Worm (Caenorhabditis elegans) whole organism, L4/young adult: ENCODE data around the gene efl-1.

Source experiments
- W03F9.2 ChIP-seq: fragments of 150-350 bp; optimal IDR thresholded peaks from 2 replicates; lab custom pipeline; 2014; ENCODE audit warnings: missing biosample characterization, missing genetic modification characterization
- dao-5 ChIP-seq: sonication (generic microtip); optimal IDR thresholded peaks from 2 replicates; lab custom pipeline; 2016; ENCODE audit warnings: missing genotype, missing genetic modification characterization, moderate library complexity, missing compliant biosample characterization
- him-1 ChIP-seq: sonication (generic microtip); optimal IDR thresholded peaks from 2 replicates; lab custom pipeline; 2016; ENCODE audit warnings: missing genotype, missing genetic modification reagents, missing genetic modification characterization, missing compliant biosample characterization

The efl-1 gene

DNA sequence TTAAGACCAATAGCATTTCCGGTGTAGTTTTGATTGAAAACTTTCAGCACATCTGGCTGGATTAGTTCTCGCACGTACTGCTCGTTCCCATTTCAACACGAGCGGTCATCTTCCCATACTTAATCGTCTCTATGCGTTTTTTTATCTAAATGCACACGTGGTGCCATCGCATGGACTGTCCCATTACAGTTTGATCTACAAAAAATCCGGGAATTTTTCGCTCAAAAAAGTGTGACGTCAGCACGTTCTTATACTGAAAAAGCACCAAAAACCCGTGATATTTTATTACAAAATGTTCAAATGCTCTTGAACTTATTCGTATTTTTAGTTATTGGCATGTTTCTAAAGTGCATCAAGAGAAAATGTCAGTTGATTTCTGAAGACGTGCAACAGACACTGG, 43.5 kb downstream of the efl-1 start, which contains the start of gene Y102A5C.4:
Y102A5C.4 (plus strand) TSS at position 301 of the 400 bp plus-strand sequence.
- no peak for TF ChIP-seq dao-5 (tag; lab: Kevin White, UChicago)
- TF ChIP-seq him-1 = no peak
- no peak for TF ChIP-seq W03F9.2 (tag; lab: Kevin White, UChicago)

DNA sequence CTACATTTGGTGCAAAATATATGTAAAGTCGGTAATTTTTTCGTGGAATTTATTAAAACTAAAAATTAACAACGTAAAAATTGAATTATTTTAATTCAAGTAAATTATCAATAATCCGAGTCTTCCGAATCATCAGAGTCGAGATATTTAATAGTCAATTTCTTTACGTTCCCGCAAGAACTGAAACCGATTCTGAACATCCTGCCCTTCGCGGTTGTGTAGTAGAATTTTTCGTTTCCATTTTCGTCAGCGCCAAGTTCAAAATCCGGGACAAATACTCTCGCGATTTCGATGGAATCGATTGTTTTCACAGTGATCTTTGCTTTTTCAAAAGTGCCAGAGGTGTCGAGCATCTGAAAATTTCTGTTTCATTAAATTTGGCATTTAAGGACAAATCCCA, 45.8 kb downstream of the efl-1 start:
- TF ChIP-seq dao-5 (tag; lab: Kevin White, UChicago) (no peak), him-1 (no peak), W03F9.2 (tag; lab: Kevin White, UChicago) (no peak)

DNA sequence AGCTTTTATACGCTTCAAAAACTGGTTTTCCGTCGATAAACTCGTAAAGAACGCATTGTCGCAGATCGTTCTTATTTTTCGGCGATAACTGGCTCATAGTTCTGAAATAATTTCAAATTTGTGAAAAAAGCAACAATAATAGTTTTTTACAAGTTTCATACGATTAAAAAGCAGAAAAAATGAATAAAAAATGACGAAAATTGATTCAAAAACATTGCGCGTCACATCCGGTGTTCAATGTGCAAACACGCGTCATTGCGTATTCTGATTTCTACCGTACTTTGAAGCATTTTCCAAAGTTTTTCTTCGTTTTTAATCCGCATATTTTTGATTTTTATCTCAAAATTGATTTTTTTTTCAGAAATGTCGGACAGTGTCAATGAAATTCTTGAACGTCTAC, 47.1 kb downstream of the efl-1 start, which contains the start of the genes fbxa-206 and Y102A5C.2:
fbxa-206 (minus strand) TSS at position 101 of the 400 bp plus-strand sequence.
Y102A5C.2 (plus strand) TSS at position 354 of the 400 bp plus-strand sequence.
- no peak for TF ChIP-seq him-1
- TF ChIP-seq dao-5 (tag; lab: Kevin White, UChicago) = no peak
- no peak for TF ChIP-seq W03F9.2 (tag; lab: Kevin White, UChicago)

DNA sequence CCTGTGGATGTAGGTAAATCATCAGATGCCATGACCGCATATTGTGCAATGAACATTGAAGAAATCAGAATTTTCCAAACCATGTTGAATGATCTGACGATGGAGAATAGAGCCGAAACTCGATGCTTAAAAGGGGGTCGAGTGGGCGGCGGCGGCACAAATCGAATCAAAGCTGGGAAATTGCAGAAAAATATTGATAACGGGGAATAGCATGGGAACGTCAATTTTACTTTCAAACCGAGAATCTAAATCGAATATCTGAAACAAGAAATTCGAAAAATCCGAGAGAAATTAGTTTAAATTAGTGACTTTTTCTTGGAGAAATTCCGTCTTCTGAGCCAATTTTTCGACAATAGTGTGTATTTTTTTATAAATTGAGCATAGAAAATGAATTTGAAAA, 49.4 kb downstream of the efl-1 start, which contains the start of gene F09C6.10:
F09C6.10 (minus strand) TSS at position 101 of the 400 bp plus-strand sequence.
- TF ChIP-seq W03F9.2 (tag; lab: Kevin White, UChicago) = no peak
- no peak for TF ChIP-seq dao-5 (tag; lab: Kevin White, UChicago)
- no peak for TF ChIP-seq him-1

DNA sequence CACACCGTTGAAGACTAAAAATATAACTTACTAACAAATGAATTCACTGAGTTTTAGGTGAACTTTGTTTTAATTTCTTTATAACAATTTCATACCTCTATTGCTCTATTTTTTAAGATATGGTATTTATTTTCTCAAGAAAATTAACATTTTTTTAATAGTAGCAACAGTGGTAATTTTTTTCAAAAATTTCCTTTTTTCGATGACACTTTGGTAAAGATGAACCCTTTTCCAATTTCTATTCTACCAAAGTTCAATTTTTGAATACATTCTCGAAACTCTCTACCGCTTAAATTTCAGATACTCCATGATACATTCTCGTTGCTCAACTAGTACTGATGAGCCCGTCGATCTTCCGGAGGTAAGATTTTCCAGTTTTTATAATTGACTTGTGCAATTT, 53.5 kb downstream of the efl-1 start, which contains the start of gene nhr-116:
nhr-116 (plus strand) TSS at position 301 of the 400 bp plus-strand sequence.
- TF ChIP-seq him-1 (no peak), W03F9.2 (tag; lab: Kevin White, UChicago) (no peak), dao-5 (tag; lab: Kevin White, UChicago) (no peak)

DNA sequence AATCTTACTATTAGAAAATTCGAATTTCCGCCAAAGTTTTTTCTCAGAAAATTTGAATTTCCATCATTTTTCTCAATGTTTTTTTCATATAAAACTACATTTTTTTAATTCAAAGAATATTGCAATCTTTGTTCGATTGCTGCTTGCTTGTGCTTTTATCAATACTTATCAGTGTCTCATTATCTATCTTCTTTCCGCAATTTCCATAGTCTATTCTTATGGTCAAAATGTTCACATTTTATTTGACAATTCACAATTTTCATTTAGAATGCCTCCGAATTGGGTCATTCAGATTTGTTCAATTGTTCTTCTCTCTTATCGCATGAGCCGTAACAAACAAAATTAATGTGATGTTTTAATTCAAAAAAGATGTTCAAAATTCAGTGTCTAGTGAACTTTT, 54.2 kb downstream of the efl-1 start:
- TF ChIP-seq him-1 (no peak), W03F9.2 (tag; lab: Kevin White, UChicago) (no peak), dao-5 (tag; lab: Kevin White, UChicago) (no peak)

DNA sequence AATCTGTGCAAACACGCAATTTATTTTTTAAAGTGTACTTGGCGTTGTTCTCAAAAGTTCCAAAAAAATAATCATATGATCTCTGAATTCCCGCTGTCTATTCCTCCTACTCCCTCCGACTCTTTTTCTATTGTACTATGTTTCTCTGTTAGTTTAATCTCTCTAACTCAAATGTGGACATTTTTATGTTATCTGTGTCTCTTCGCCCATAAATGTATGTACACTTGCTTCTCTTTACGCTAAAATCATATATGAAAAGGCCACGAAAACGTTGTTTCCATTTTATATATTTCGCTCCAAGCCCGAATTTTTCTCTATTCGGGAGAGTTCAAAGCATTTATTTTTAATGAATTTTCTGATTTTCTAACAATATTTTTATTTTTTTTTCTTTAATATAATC, 54.6 kb downstream of the efl-1 start:
- TF ChIP-seq W03F9.2 (tag; lab: Kevin White, UChicago) = no peak
- no peak for TF ChIP-seq dao-5 (tag; lab: Kevin White, UChicago)
- TF ChIP-seq him-1 = no peak

DNA sequence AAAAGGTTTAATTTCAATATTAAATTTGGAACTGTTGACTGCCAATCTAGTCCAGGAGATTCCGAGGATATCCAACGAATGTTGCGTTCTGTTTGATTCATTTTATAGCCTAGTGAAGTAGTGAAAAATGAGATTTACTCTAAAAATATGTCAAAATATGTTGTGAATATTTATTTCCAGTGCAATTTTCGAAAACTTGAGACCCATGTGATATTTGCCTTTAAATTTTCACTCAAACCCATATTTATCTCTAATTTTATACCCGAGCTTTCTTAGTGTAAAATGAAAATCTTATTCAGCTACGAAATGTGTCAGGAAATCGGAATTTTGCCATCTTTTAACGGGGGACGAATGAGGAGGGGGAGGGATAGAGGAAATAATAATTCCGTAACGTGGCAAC, 55.6 kb downstream of the efl-1 start, which contains the start of gene F09C6.16:
F09C6.16 (minus strand) TSS at position 101 of the 400 bp plus-strand sequence.
- no peak for TF ChIP-seq dao-5 (tag; lab: Kevin White, UChicago)
- TF ChIP-seq W03F9.2 (tag; lab: Kevin White, UChicago) = no peak
